Fruit fly (Drosophila melanogaster) whole organism, embryonic: ENCODE data around the gene CG17224.

Experiments
- Aef1 ChIP-seq: fragments of 200-800 bp; sonication (Bioruptor generic); IDR thresholded peaks from 3 replicates; pipeline ENCODE4 v1.3.6; 2022; ENCODE audit warnings: missing biosample characterization, missing genetic modification characterization
- Bgb ChIP-seq: fragments of 200-800 bp; sonication (Bioruptor generic); IDR thresholded peaks from 2 replicates; pipeline ENCODE4 v1.3.6; 2022; ENCODE audit warnings: missing biosample characterization, missing genetic modification characterization; ENCODE audit not compliant: partially characterized antibody
- CG1024 ChIP-seq: fragments of 200-800 bp; sonication (Bioruptor generic); IDR thresholded peaks from 2 replicates; pipeline ENCODE4 v1.3.6; 2022; ENCODE audit warnings: missing biosample characterization, missing genetic modification characterization
- CG10321 ChIP-seq: fragments of 200-800 bp; sonication (Bioruptor generic); IDR thresholded peaks from 2 replicates; pipeline ENCODE4 v1.3.6; 2022; ENCODE audit warnings: missing biosample characterization, missing genetic modification characterization
- CG10431 ChIP-seq: fragments of 200-800 bp; sonication (Bioruptor generic); optimal IDR thresholded peaks from 3 replicates; lab custom pipeline; 2018; ENCODE audit warnings: missing biosample characterization, mild to moderate bottlenecking, missing genetic modification characterization
- CG1233 ChIP-seq: fragments of 200-800 bp; sonication (Bioruptor generic); optimal IDR thresholded peaks from 4 replicates; lab custom pipeline; 2018; ENCODE audit warnings: missing biosample characterization, mild to moderate bottlenecking, missing genetic modification characterization
- CG12659 ChIP-seq: fragments of 200-800 bp; sonication (Bioruptor generic); optimal IDR thresholded peaks from 3 replicates; lab custom pipeline; 2017; ENCODE audit warnings: mild to moderate bottlenecking, missing biosample characterization, missing genetic modification reagents, missing genetic modification characterization
- CG13287 ChIP-seq: fragments of 200-800 bp; sonication (Bioruptor generic); IDR thresholded peaks from 2 replicates; pipeline ENCODE4 v1.3.6; 2022; ENCODE audit warnings: missing biosample characterization, missing genetic modification characterization; ENCODE audit not compliant: partially characterized antibody
- CG14710 ChIP-seq: fragments of 200-800 bp; sonication (Bioruptor generic); optimal IDR thresholded peaks from 3 replicates; lab custom pipeline; 2019; ENCODE audit warnings: missing biosample characterization, mild to moderate bottlenecking, missing genetic modification characterization, moderate library complexity
- CG15011 ChIP-seq: fragments of 200-800 bp; sonication (Bioruptor generic); optimal IDR thresholded peaks from 3 replicates; lab custom pipeline; 2018; ENCODE audit warnings: missing biosample characterization, mild to moderate bottlenecking, missing genetic modification characterization
- CG17385 ChIP-seq: fragments of 200-800 bp; sonication (Bioruptor generic); optimal IDR thresholded peaks from 3 replicates; lab custom pipeline; 2018; ENCODE audit warnings: missing biosample characterization, mild to moderate bottlenecking, missing genetic modification characterization
- CG17912 ChIP-seq: fragments of 200-800 bp; sonication (Bioruptor generic); optimal IDR thresholded peaks from 2 replicates; lab custom pipeline; 2018; ENCODE audit warnings: missing biosample characterization, mild to moderate bottlenecking, missing genetic modification characterization
- CG18599 ChIP-seq: fragments of 200-800 bp; sonication (Bioruptor generic); optimal IDR thresholded peaks from 3 replicates; lab custom pipeline; 2017; ENCODE audit warnings: missing biosample characterization, missing genetic modification characterization, mild to moderate bottlenecking, moderate library complexity, missing genetic modification reagents
- CG2129 ChIP-seq: fragments of 200-800 bp; sonication (Bioruptor generic); IDR thresholded peaks from 2 replicates; pipeline ENCODE4 v1.3.6; 2022; ENCODE audit warnings: missing biosample characterization, missing genetic modification characterization; ENCODE audit not compliant: partially characterized antibody
- CG3847 ChIP-seq: fragments of 200-800 bp; sonication (Bioruptor generic); IDR thresholded peaks from 2 replicates; pipeline ENCODE4 v1.3.6; 2022; ENCODE audit warnings: missing biosample characterization, missing genetic modification characterization
- CG42726 ChIP-seq: fragments of 200-800 bp; sonication (Bioruptor generic); IDR thresholded peaks from 2 replicates; pipeline ENCODE4 v1.3.6; 2022; ENCODE audit warnings: missing biosample characterization, missing genetic modification characterization; ENCODE audit not compliant: partially characterized antibody
- CG4282 ChIP-seq: fragments of 200-800 bp; sonication (Bioruptor generic); optimal IDR thresholded peaks from 2 replicates; lab custom pipeline; 2016; ENCODE audit warnings: missing biosample characterization, missing genetic modification characterization
- CG4360 ChIP-seq: fragments of 200-800 bp; sonication (Bioruptor generic); IDR thresholded peaks from 2 replicates; pipeline ENCODE4 v1.3.6; 2022; ENCODE audit warnings: missing biosample characterization, missing genetic modification characterization
- CG6254 ChIP-seq: fragments of 200-800 bp; sonication (Bioruptor generic); optimal IDR thresholded peaks from 3 replicates; lab custom pipeline; 2017; ENCODE audit warnings: mild to moderate bottlenecking, missing biosample characterization, missing genetic modification reagents, missing genetic modification characterization
- CG6813 ChIP-seq: fragments of 200-800 bp; sonication (Bioruptor generic); optimal IDR thresholded peaks from 2 replicates; lab custom pipeline; 2017; ENCODE audit warnings: missing biosample characterization, missing genetic modification characterization, mild to moderate bottlenecking, moderate library complexity, missing genetic modification reagents
- CG9215 ChIP-seq: fragments of 200-800 bp; sonication (Bioruptor generic); IDR thresholded peaks from 2 replicates; pipeline ENCODE4 v1.3.6; 2022; ENCODE audit warnings: missing biosample characterization, missing genetic modification characterization
- CG9437 ChIP-seq: fragments of 200-800 bp; sonication (Bioruptor generic); optimal IDR thresholded peaks from 2 replicates; lab custom pipeline; 2018; ENCODE audit warnings: missing biosample characterization, mild to moderate bottlenecking, missing genetic modification characterization
- CG9797 ChIP-seq: fragments of 200-800 bp; sonication (Bioruptor generic); optimal IDR thresholded peaks from 3 replicates; lab custom pipeline; 2018; ENCODE audit warnings: missing biosample characterization, mild to moderate bottlenecking, missing genetic modification characterization
- CHES-1-like ChIP-seq: fragments of 200-800 bp; sonication (Bioruptor generic); optimal IDR thresholded peaks from 2 replicates; lab custom pipeline; 2016; ENCODE audit warnings: missing biosample characterization, missing genetic modification characterization
- CTCF ChIP-seq: fragments of 200-800 bp; sonication (Bioruptor generic); optimal IDR thresholded peaks from 2 replicates; lab custom pipeline; 2017; ENCODE audit warnings: missing biosample characterization, mild to moderate bottlenecking, missing genetic modification characterization, moderate library complexity
- CrebB ChIP-seq: fragments of 200-800 bp; sonication (Bioruptor generic); optimal IDR thresholded peaks from 3 replicates; lab custom pipeline; 2018; ENCODE audit warnings: missing biosample characterization, mild to moderate bottlenecking, missing genetic modification characterization
- Dek ChIP-seq: fragments of 200-800 bp; sonication (Bioruptor generic); optimal IDR thresholded peaks from 3 replicates; lab custom pipeline; 2019; ENCODE audit warnings: missing biosample characterization, mild to moderate bottlenecking, missing genetic modification characterization, moderate library complexity
- Dip3 ChIP-seq: fragments of 200-800 bp; sonication (Bioruptor generic); optimal IDR thresholded peaks from 3 replicates; lab custom pipeline; 2016; ENCODE audit warnings: missing biosample characterization, missing genetic modification characterization
- Dp ChIP-seq: fragments of 200-800 bp; sonication (Bioruptor generic); optimal IDR thresholded peaks from 2 replicates; lab custom pipeline; 2018; ENCODE audit warnings: missing biosample characterization, mild to moderate bottlenecking, missing genetic modification characterization, moderate library complexity
- HLH54F ChIP-seq: fragments of 200-800 bp; sonication (Bioruptor generic); optimal IDR thresholded peaks from 3 replicates; lab custom pipeline; 2016; ENCODE audit warnings: missing biosample characterization, missing genetic modification characterization
- HmgD ChIP-seq: fragments of 200-800 bp; sonication (Bioruptor generic); optimal IDR thresholded peaks from 3 replicates; lab custom pipeline; 2016; ENCODE audit warnings: missing biosample characterization, missing genetic modification characterization
- Hr78 ChIP-seq, 2 experiments: fragments of 200-800 bp in 1 of 2; fragments of >200 bp in 1 of 2; sonication (Bioruptor generic) in 1 of 2; optimal IDR thresholded peaks; 2 replicates each; lab custom pipeline; 2017 to 2019; ENCODE audit warnings: missing biosample characterization in 2 of 2, missing genetic modification characterization in 2 of 2, mild to moderate bottlenecking in 1 of 2, moderate library complexity in 1 of 2
- NfI ChIP-seq: fragments of 200-800 bp; sonication (Bioruptor generic); optimal IDR thresholded peaks from 3 replicates; lab custom pipeline; 2018; ENCODE audit warnings: missing biosample characterization, mild to moderate bottlenecking, missing genetic modification characterization, moderate library complexity
- Opbp ChIP-seq: fragments of 200-800 bp; sonication (Bioruptor generic); IDR thresholded peaks from 3 replicates; pipeline ENCODE4 v1.3.6; 2022; ENCODE audit warnings: missing biosample characterization, missing genetic modification characterization; ENCODE audit not compliant: partially characterized antibody
- Optix ChIP-seq: fragments of 200-800 bp; sonication (Bioruptor generic); IDR thresholded peaks from 3 replicates; pipeline ENCODE4 v1.3.6; 2022; ENCODE audit warnings: missing biosample characterization, missing genetic modification characterization
- Rfx ChIP-seq: fragments of 200-800 bp; sonication (Bioruptor generic); IDR thresholded peaks from 2 replicates; pipeline ENCODE4 v1.3.6; 2022; ENCODE audit warnings: missing biosample characterization, missing genetic modification characterization
- Sry-δ ChIP-seq: fragments of 200-800 bp; sonication (Bioruptor generic); optimal IDR thresholded peaks from 2 replicates; lab custom pipeline; 2016; ENCODE audit warnings: missing biosample characterization, missing genetic modification characterization
- bbx ChIP-seq: fragments of 200-800 bp; sonication (Bioruptor generic); IDR thresholded peaks from 2 replicates; pipeline ENCODE4 v1.3.6; 2022; ENCODE audit warnings: missing biosample characterization, missing genetic modification characterization; ENCODE audit not compliant: partially characterized antibody
- bigmax ChIP-seq: fragments of 200-800 bp; sonication (Bioruptor generic); optimal IDR thresholded peaks from 2 replicates; lab custom pipeline; 2018; ENCODE audit warnings: missing biosample characterization, mild to moderate bottlenecking, missing genetic modification characterization
- crol ChIP-seq: fragments of 200-800 bp; sonication (Bioruptor generic); IDR thresholded peaks from 2 replicates; pipeline ENCODE4 v1.3.6; 2022; ENCODE audit warnings: missing biosample characterization, missing genetic modification characterization
- crp ChIP-seq, 2 experiments: fragments of 200-800 bp; sonication (Bioruptor generic); optimal IDR thresholded peaks; 2 replicates in 1 of 2; 3 replicates in 1 of 2; lab custom pipeline; 2017; ENCODE audit warnings: missing biosample characterization in 2 of 2, missing genetic modification characterization in 2 of 2, mild to moderate bottlenecking in 1 of 2, moderate library complexity in 1 of 2
- dimm ChIP-seq: fragments of 200-800 bp; sonication (Bioruptor generic); IDR thresholded peaks from 2 replicates; pipeline ENCODE4 v1.3.6; 2022; ENCODE audit warnings: missing biosample characterization, missing genetic modification characterization
- disco-r ChIP-seq: fragments of 200-800 bp; sonication (Bioruptor generic); optimal IDR thresholded peaks from 2 replicates; lab custom pipeline; 2016; ENCODE audit warnings: missing biosample characterization, missing genetic modification characterization
- ewg ChIP-seq: fragments of 200-800 bp; sonication (Bioruptor generic); optimal IDR thresholded peaks from 3 replicates; lab custom pipeline; 2017; ENCODE audit warnings: mild to moderate bottlenecking, missing biosample characterization, missing genetic modification reagents, missing genetic modification characterization
- fd3F ChIP-seq: fragments of 200-800 bp; sonication (Bioruptor generic); optimal IDR thresholded peaks from 2 replicates; lab custom pipeline; 2018; ENCODE audit warnings: missing biosample characterization, mild to moderate bottlenecking, missing genetic modification characterization, moderate library complexity
- grau ChIP-seq: fragments of 200-800 bp; optimal IDR thresholded peaks from 3 replicates; lab custom pipeline; 2019; ENCODE audit warnings: missing biosample characterization, mild to moderate bottlenecking, missing genetic modification characterization, moderate library complexity
- jumu ChIP-seq: fragments of 200-800 bp; sonication (Bioruptor generic); optimal IDR thresholded peaks from 3 replicates; lab custom pipeline; 2016; ENCODE audit warnings: missing biosample characterization, missing genetic modification characterization
- maf-S ChIP-seq: fragments of 200-800 bp; sonication (Bioruptor generic); optimal IDR thresholded peaks from 2 replicates; lab custom pipeline; 2016; ENCODE audit warnings: missing biosample characterization, missing genetic modification characterization
- onecut ChIP-seq: fragments of 200-800 bp; sonication (Bioruptor generic); IDR thresholded peaks from 2 replicates; pipeline ENCODE4 v1.3.6; 2022; ENCODE audit warnings: missing biosample characterization, missing genetic modification characterization
- vfl ChIP-seq: fragments of 200-800 bp; sonication (Bioruptor generic); optimal IDR thresholded peaks from 2 replicates; lab custom pipeline; 2016; ENCODE audit warnings: missing biosample characterization, missing genetic modification characterization

CG17224 gene

dm6 chr2L:3030350-3030749 is 12.2 kb upstream of the CG17224 start, which contains the start of gene GABPI (continued):
- TF ChIP-seq CG10321 (GFP tag; lab: Robert Waterston, UW) (no peak), Dip3 (GFP tag; lab: Kevin White, UChicago) (no peak), CG3847 (GFP tag; lab: Robert Waterston, UW) (peak; percentile 67), grau (tag; lab: Kevin White, UChicago) (no peak), Aef1 (GFP tag; lab: Robert Waterston, UW) (peak; percentile 46; the same call in 1 of the 3 replicates), CG17385 (GFP tag; lab: Kevin White, UChicago) (peak; percentile 43), CG6254 (GFP tag; lab: Kevin White, UChicago) (peak; percentile 100), CG14710 (tag; lab: Kevin White, UChicago) (peak; percentile 9), CG10431 (GFP tag; lab: Kevin White, UChicago) (peak; percentile 38), CG9797 (GFP tag; lab: Kevin White, UChicago) (no peak), CG13287 (GFP tag; lab: Robert Waterston, UW) (peak; percentile 35; the same call in 1 of the 2 replicates), CG15011 (GFP tag; lab: Kevin White, UChicago) (no peak), dimm (no peak), CG9437 (no peak), Hr78 (GFP tag; optimal IDR thresholded peaks at IDR 0.05; lab: Kevin White, UChicago) (no peak), CG17912 (peak; percentile 0), CG18599 (GFP tag; lab: Kevin White, UChicago) (no peak), CG1233 (GFP tag; lab: Kevin White, UChicago) (peak; percentile 15), CG4360 (GFP tag; lab: Robert Waterston, UW) (peak; percentile 86), vfl (GFP tag; lab: Kevin White, UChicago) (no peak), CG6813 (GFP tag; lab: Kevin White, UChicago) (no peak), ewg (GFP tag; lab: Kevin White, UChicago) (no peak), disco-r (no peak), Sry-δ (peak; percentile 3), bbx (0 out of 2 replicates have a peak, but pooled peaks have one; percentile 12), HLH54F (no peak), CG1024 (GFP tag; lab: Robert Waterston, UW) (0 out of 2 replicates have a peak, but pooled peaks have one; percentile 15), CG9215 (GFP tag; lab: Robert Waterston, UW) (no peak), Opbp (GFP tag; lab: Robert Waterston, UW) (no peak), jumu (GFP tag; lab: Kevin White, UChicago) (no peak), crp (GFP tag; optimal IDR thresholded peaks at IDR 0.05; lab: Kevin White, UChicago) (peak; percentile 2 to 86), bigmax (GFP tag; lab: Kevin White, UChicago) (no peak), onecut (peak; percentile 67), Dp (GFP tag; lab: Kevin White, UChicago) (peak; percentile 86), CG42726 (peak; percentile 63; the same call in 1 of the 2 replicates), CTCF (no peak), CG4282 (GFP tag; lab: Kevin White, UChicago) (no peak), fd3F (GFP tag; lab: Kevin White, UChicago) (no peak), Dek (tag; lab: Kevin White, UChicago) (no peak), CrebB (no peak), Bgb (GFP tag; lab: Robert Waterston, UW) (peak; percentile 15; the same call in 1 of the 2 replicates), crol (GFP tag; lab: Robert Waterston, UW) (no peak), maf-S (no peak), HmgD (GFP tag; lab: Kevin White, UChicago) (no peak), NfI (peak; percentile 59), CG12659 (GFP tag; lab: Kevin White, UChicago) (peak; percentile 24), CG2129 (GFP tag; lab: Robert Waterston, UW) (no peak), Optix (GFP tag; lab: Robert Waterston, UW) (no peak), Rfx (GFP tag; lab: Robert Waterston, UW) (peak; percentile 14; the same call in 1 of the 2 replicates), CHES-1-like (GFP tag; lab: Kevin White, UChicago) (peak; percentile 6)
